Worm (Caenorhabditis elegans) whole organism, L4 larva: ENCODE measurements around the gene T24B8.7.

ENCODE experiments used
- R02D3.7 ChIP-seq: fragments of 150-350 bp; sonication (generic microtip); optimal IDR thresholded peaks from 3 replicates; lab custom pipeline; 2014; ENCODE audit warnings: missing biosample characterization, missing genetic modification characterization
- aha-1 ChIP-seq: fragments of 150-350 bp; peaks from one replicate; lab custom pipeline; 2014; ENCODE audit warnings: missing biosample characterization, missing genetic modification characterization
- dmd-8 ChIP-seq: fragments of 200-800 bp; sonication (Bioruptor generic); IDR thresholded peaks from 2 replicates; pipeline ENCODE4 v1.3.6; 2022; ENCODE audit warnings: missing genetic modification characterization, missing compliant biosample characterization
- dve-1 ChIP-seq: sonication (generic microtip); optimal IDR thresholded peaks from 2 replicates; lab custom pipeline; 2017; ENCODE audit warnings: antibody characterized with exemption, mild to moderate bottlenecking, missing genetic modification characterization, missing compliant biosample characterization; ENCODE audit not compliant: insufficient read depth
- hlh-30 ChIP-seq: sonication (generic microtip); optimal IDR thresholded peaks from 2 replicates; lab custom pipeline; 2017; ENCODE audit warnings: antibody characterized with exemption, mild to moderate bottlenecking, missing genetic modification characterization, missing compliant biosample characterization; ENCODE audit not compliant: insufficient read depth
- lin-39 ChIP-seq: fragments of 150-350 bp; optimal IDR thresholded peaks from 2 replicates; lab custom pipeline; 2014; ENCODE audit warnings: missing biosample characterization, missing genetic modification reagents, missing genetic modification characterization
- mdl-1 ChIP-seq, 2 experiments: fragments of 150-350 bp in 1 of 2; sonication (generic microtip) in 1 of 2; optimal IDR thresholded peaks; 2 replicates each; lab custom pipeline; 2014 to 2017; ENCODE audit warnings: missing biosample characterization in 2 of 2, missing genetic modification characterization in 2 of 2
- nhr-76 ChIP-seq: fragments of 150-350 bp; optimal IDR thresholded peaks from 2 replicates; lab custom pipeline; 2014; ENCODE audit warnings: missing biosample characterization, missing genetic modification characterization
- pqm-1 ChIP-seq: sonication (generic microtip); optimal IDR thresholded peaks from 2 replicates; lab custom pipeline; 2017; ENCODE audit warnings: missing biosample characterization, missing genetic modification characterization
- unc-62 ChIP-seq, 3 experiments: fragments of 150-350 bp in 1 of 3; sonication (generic microtip); optimal IDR thresholded peaks in 2 of 3; peaks in 1 of 3; 1 replicate in 1 of 3; 2 replicates in 2 of 3; lab custom pipeline; 2014 to 2017; ENCODE audit warnings: missing biosample characterization in 3 of 3, missing genetic modification characterization in 3 of 3, missing genetic modification reagents in 3 of 3, missing genotype in 1 of 3
- zag-1 ChIP-seq: fragments of 150-350 bp; optimal IDR thresholded peaks from 2 replicates; lab custom pipeline; 2014; ENCODE audit warnings: missing biosample characterization, missing genetic modification characterization

DNA sequence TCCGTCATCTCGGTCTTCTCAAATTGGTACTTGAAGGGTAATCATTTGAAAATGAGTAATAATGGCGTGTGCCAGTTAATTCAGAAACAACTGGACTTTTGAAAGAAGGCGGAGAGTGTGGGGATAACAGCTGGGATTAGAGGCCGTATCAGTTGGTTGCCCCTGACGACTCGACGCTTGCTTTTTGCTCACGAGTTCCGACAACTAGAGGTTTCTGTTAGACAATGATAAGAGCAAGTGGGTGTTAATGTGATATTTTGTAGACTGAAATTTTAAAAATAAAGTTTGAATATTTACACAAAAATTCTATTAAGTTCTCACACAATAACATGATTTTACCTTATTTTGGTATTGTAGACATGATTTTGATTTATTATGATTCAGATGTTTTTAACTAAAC lies 48.4 kb downstream of the T24B8.7 start, which contains the start of gene F44G4.7:
- TF ChIP-seq pqm-1 (tag; lab: Kevin White, UChicago) (no peak), aha-1 (no peak), mdl-1 (tag; optimal IDR thresholded peaks at IDR 0.05; lab: Kevin White, UChicago) (no peak), unc-62 (GFP tag; optimal IDR thresholded peaks at IDR 0.05 in 1 of 2; lab: Kevin White, UChicago) (no peak), unc-62 (tag; optimal IDR thresholded peaks at IDR 0.05; lab: Kevin White, UChicago) (no peak), lin-39 (no peak), dmd-8 (no peak), dve-1 (tag; lab: Kevin White, UChicago) (no peak), hlh-30 (tag; lab: Kevin White, UChicago) (no peak), R02D3.7 (tag; lab: Kevin White, UChicago) (no peak), nhr-76 (tag; lab: Kevin White, UChicago) (no peak), zag-1 (tag; lab: Kevin White, UChicago) (no peak)
